Worm (Caenorhabditis elegans): ENCODE measurements around the gene clec-266.

ce11 chrX:6642798-6643197 is 20.1 kb upstream of the clec-266 start:
- no peak for TF ChIP-seq him-1 (tag; optimal IDR thresholded peaks at IDR 0.05)
- no peak for TF ChIP-seq dao-5 (tag; optimal IDR thresholded peaks at IDR 0.05)
- no peak for TF ChIP-seq W03F9.2 (tag; optimal IDR thresholded peaks at IDR 0.05)
